Fruit fly (Drosophila melanogaster) whole organism, embryonic: ENCODE measurements around the gene nesd.

Experiments used
- Adf1 ChIP-seq: fragments of 200-800 bp; sonication (Bioruptor generic); IDR thresholded peaks from 2 replicates; pipeline ENCODE4 v1.3.6; 2022; ENCODE audit warnings: missing biosample characterization, missing genetic modification characterization
- BEAF-32 ChIP-seq: fragments of 200-800 bp; sonication (Bioruptor generic); optimal IDR thresholded peaks from 3 replicates; lab custom pipeline; 2017; ENCODE audit warnings: missing biosample characterization, missing genetic modification characterization, mild to moderate bottlenecking, moderate library complexity, missing genetic modification reagents
- Bteb2 ChIP-seq: fragments of 200-800 bp; sonication (Bioruptor generic); optimal IDR thresholded peaks from 2 replicates; lab custom pipeline; 2016; ENCODE audit warnings: missing biosample characterization, missing genetic modification characterization
- CG10147 ChIP-seq: fragments of 200-800 bp; sonication (Bioruptor generic); optimal IDR thresholded peaks from 2 replicates; lab custom pipeline; 2019; ENCODE audit warnings: missing biosample characterization, mild to moderate bottlenecking, missing genetic modification characterization, moderate library complexity
- CG10654 ChIP-seq: fragments of 200-800 bp; sonication (Bioruptor generic); optimal IDR thresholded peaks from 2 replicates; lab custom pipeline; 2016; ENCODE audit warnings: missing biosample characterization, missing genetic modification characterization
- CG12219 ChIP-seq: fragments of 200-800 bp; sonication (Bioruptor generic); optimal IDR thresholded peaks from 3 replicates; lab custom pipeline; 2018; ENCODE audit warnings: missing biosample characterization, mild to moderate bottlenecking, missing genetic modification characterization
- CG12769 ChIP-seq: fragments of 200-800 bp; sonication (Bioruptor generic); optimal IDR thresholded peaks from 2 replicates; lab custom pipeline; 2019; ENCODE audit warnings: missing biosample characterization, mild to moderate bottlenecking, missing genetic modification characterization, moderate library complexity
- CG14050 ChIP-seq: fragments of 200-800 bp; sonication (Bioruptor generic); IDR thresholded peaks from 3 replicates; pipeline ENCODE4 v1.3.6; 2022; ENCODE audit warnings: missing biosample characterization, missing genetic modification characterization
- CG18764 ChIP-seq: fragments of 200-800 bp; sonication (Bioruptor generic); optimal IDR thresholded peaks from 3 replicates; lab custom pipeline; 2016; ENCODE audit warnings: missing biosample characterization, missing genetic modification characterization
- CG3281 ChIP-seq: fragments of 200-800 bp; sonication (Bioruptor generic); optimal IDR thresholded peaks from 3 replicates; lab custom pipeline; 2017; ENCODE audit warnings: missing biosample characterization, mild to moderate bottlenecking, missing genetic modification characterization
- CG34422 ChIP-seq: fragments of 200-800 bp; sonication (Bioruptor generic); IDR thresholded peaks from 3 replicates; pipeline ENCODE4 v1.3.6; 2022; ENCODE audit warnings: missing biosample characterization, missing genetic modification characterization
- CG6175 ChIP-seq: fragments of 200-800 bp; sonication (Bioruptor generic); IDR thresholded peaks from 3 replicates; pipeline ENCODE4 v1.3.6; 2022; ENCODE audit warnings: missing biosample characterization, missing genetic modification characterization
- CG6854 ChIP-seq: fragments of 200-800 bp; sonication (Bioruptor generic); optimal IDR thresholded peaks from 3 replicates; lab custom pipeline; 2017; ENCODE audit warnings: missing biosample characterization, mild to moderate bottlenecking, missing genetic modification characterization
- CG7928 ChIP-seq: fragments of 200-800 bp; sonication (Bioruptor generic); optimal IDR thresholded peaks from 2 replicates; lab custom pipeline; 2017; ENCODE audit warnings: missing biosample characterization, mild to moderate bottlenecking, missing genetic modification characterization
- CG7963 ChIP-seq: fragments of 200-800 bp; sonication (Bioruptor generic); IDR thresholded peaks from 3 replicates; pipeline ENCODE4 v1.3.6; 2022; ENCODE audit warnings: missing biosample characterization, missing genetic modification characterization; ENCODE audit not compliant: partially characterized antibody
- CG9437 ChIP-seq: fragments of 200-800 bp; sonication (Bioruptor generic); optimal IDR thresholded peaks from 2 replicates; lab custom pipeline; 2018; ENCODE audit warnings: missing biosample characterization, mild to moderate bottlenecking, missing genetic modification characterization
- CG9609 ChIP-seq: fragments of 200-800 bp; sonication (Bioruptor generic); optimal IDR thresholded peaks from 3 replicates; lab custom pipeline; 2016; ENCODE audit warnings: missing biosample characterization, missing genetic modification characterization
- CrebB ChIP-seq: fragments of 200-800 bp; sonication (Bioruptor generic); optimal IDR thresholded peaks from 3 replicates; lab custom pipeline; 2018; ENCODE audit warnings: missing biosample characterization, mild to moderate bottlenecking, missing genetic modification characterization
- E2f2 ChIP-seq: fragments of 200-800 bp; sonication (Bioruptor generic); IDR thresholded peaks from 2 replicates; pipeline ENCODE4 v1.3.6; 2022; ENCODE audit warnings: missing biosample characterization, missing genetic modification characterization
- Fer3 ChIP-seq: fragments of 200-800 bp; sonication (Bioruptor generic); optimal IDR thresholded peaks from 2 replicates; lab custom pipeline; 2018; ENCODE audit warnings: missing biosample characterization, mild to moderate bottlenecking, missing genetic modification characterization, moderate library complexity
- GATAe ChIP-seq: fragments of 200-800 bp; sonication (Bioruptor generic); conservative IDR thresholded peaks from 2 replicates; pipeline ENCODE4 v1.3.6; 2022; ENCODE audit warnings: missing biosample characterization, missing genetic modification characterization
- H15 ChIP-seq: fragments of 200-800 bp; sonication (Bioruptor generic); IDR thresholded peaks from 3 replicates; pipeline ENCODE4 v1.3.6; 2022; ENCODE audit warnings: missing biosample characterization, missing genetic modification characterization
- Hand ChIP-seq: fragments of 200-800 bp; sonication (Bioruptor generic); optimal IDR thresholded peaks from 2 replicates; lab custom pipeline; 2017; ENCODE audit warnings: mild to moderate bottlenecking, missing biosample characterization, missing genetic modification reagents, missing genetic modification characterization
- Hr3 ChIP-seq: fragments of 200-800 bp; sonication (Bioruptor generic); optimal IDR thresholded peaks from 3 replicates; lab custom pipeline; 2016; ENCODE audit warnings: missing biosample characterization, missing genetic modification characterization
- MESR4 ChIP-seq: fragments of 200-800 bp; sonication (Bioruptor generic); optimal IDR thresholded peaks from 2 replicates; lab custom pipeline; 2018; ENCODE audit warnings: missing biosample characterization, mild to moderate bottlenecking, missing genetic modification characterization, moderate library complexity
- Med ChIP-seq: fragments of 200-800 bp; sonication (Bioruptor generic); peaks from one replicate; lab custom pipeline; 2016; ENCODE audit warnings: missing biosample characterization, missing genetic modification characterization, mild to moderate bottlenecking, inconsistent platforms, moderate library complexity
- Mes4 ChIP-seq: fragments of 200-800 bp; sonication (Bioruptor generic); optimal IDR thresholded peaks from 2 replicates; lab custom pipeline; 2016; ENCODE audit warnings: missing biosample characterization, missing genetic modification characterization
- NFAT ChIP-seq: fragments of 200-800 bp; sonication (Bioruptor generic); IDR thresholded peaks from 2 replicates; pipeline ENCODE4 v1.3.6; 2022; ENCODE audit warnings: missing biosample characterization, missing genetic modification characterization
- Opbp ChIP-seq: fragments of 200-800 bp; sonication (Bioruptor generic); IDR thresholded peaks from 3 replicates; pipeline ENCODE4 v1.3.6; 2022; ENCODE audit warnings: missing biosample characterization, missing genetic modification characterization; ENCODE audit not compliant: partially characterized antibody
- Scr ChIP-seq: fragments of 200-800 bp; sonication (Bioruptor generic); IDR thresholded peaks from 2 replicates; pipeline ENCODE4 v1.3.6; 2022; ENCODE audit warnings: missing biosample characterization, missing genetic modification characterization; ENCODE audit not compliant: partially characterized antibody
- Side ChIP-seq: fragments of 200-800 bp; sonication (Bioruptor generic); optimal IDR thresholded peaks from 2 replicates; lab custom pipeline; 2016; ENCODE audit warnings: missing biosample characterization, missing genetic modification characterization
- Ssrp ChIP-seq: fragments of 200-800 bp; sonication (Bioruptor generic); optimal IDR thresholded peaks from 2 replicates; lab custom pipeline; 2018; ENCODE audit warnings: missing biosample characterization, mild to moderate bottlenecking, missing genetic modification characterization, moderate library complexity
- ato ChIP-seq: fragments of 200-800 bp; sonication (Bioruptor generic); IDR thresholded peaks from 2 replicates; pipeline ENCODE4 v1.3.6; 2022; ENCODE audit warnings: missing biosample characterization, missing genetic modification characterization; ENCODE audit not compliant: partially characterized antibody
- caup ChIP-seq: fragments of 200-800 bp; sonication (Bioruptor generic); optimal IDR thresholded peaks from 3 replicates; lab custom pipeline; 2017; ENCODE audit warnings: missing biosample characterization, mild to moderate bottlenecking, missing genetic modification characterization, moderate library complexity; ENCODE audit not compliant: severe bottlenecking
- chm ChIP-seq: fragments of 200-800 bp; sonication (Bioruptor generic); IDR thresholded peaks from 2 replicates; pipeline ENCODE4 v1.3.6; 2022; ENCODE audit warnings: missing biosample characterization, missing genetic modification characterization
- crol ChIP-seq: fragments of 200-800 bp; sonication (Bioruptor generic); IDR thresholded peaks from 2 replicates; pipeline ENCODE4 v1.3.6; 2022; ENCODE audit warnings: missing biosample characterization, missing genetic modification characterization
- esg ChIP-seq: fragments of 200-800 bp; sonication (Bioruptor generic); conservative IDR thresholded peaks from 2 replicates; pipeline ENCODE4 v1.3.6; 2022; ENCODE audit warnings: missing biosample characterization, missing genetic modification characterization
- gce ChIP-seq: fragments of 200-800 bp; sonication (Bioruptor generic); IDR thresholded peaks from 3 replicates; pipeline ENCODE4 v1.3.6; 2022; ENCODE audit warnings: missing biosample characterization, missing genetic modification characterization
- grn ChIP-seq: fragments of 200-800 bp; sonication (Bioruptor generic); optimal IDR thresholded peaks from 3 replicates; lab custom pipeline; 2017; ENCODE audit warnings: missing biosample characterization, missing genetic modification characterization
- ham ChIP-seq: fragments of 200-800 bp; sonication (Bioruptor generic); IDR thresholded peaks from 2 replicates; pipeline ENCODE4 v1.3.6; 2022; ENCODE audit warnings: missing biosample characterization, missing genetic modification characterization
- kah ChIP-seq: fragments of 200-800 bp; sonication (Bioruptor generic); optimal IDR thresholded peaks from 2 replicates; lab custom pipeline; 2018; ENCODE audit warnings: missing biosample characterization, mild to moderate bottlenecking, missing genetic modification characterization
- maf-S ChIP-seq: fragments of 200-800 bp; sonication (Bioruptor generic); optimal IDR thresholded peaks from 2 replicates; lab custom pipeline; 2016; ENCODE audit warnings: missing biosample characterization, missing genetic modification characterization
- mirr ChIP-seq: fragments of 200-800 bp; sonication (Bioruptor generic); optimal IDR thresholded peaks from 3 replicates; lab custom pipeline; 2018; ENCODE audit warnings: missing biosample characterization, mild to moderate bottlenecking, missing genetic modification characterization
- oc ChIP-seq: fragments of 200-800 bp; sonication (Bioruptor generic); optimal IDR thresholded peaks from 2 replicates; lab custom pipeline; 2018; ENCODE audit warnings: missing biosample characterization, mild to moderate bottlenecking, missing genetic modification characterization, moderate library complexity
- slou ChIP-seq: fragments of 200-800 bp; sonication (Bioruptor generic); optimal IDR thresholded peaks from 3 replicates; lab custom pipeline; 2016; ENCODE audit warnings: missing biosample characterization, missing genetic modification characterization
- tx ChIP-seq: fragments of 200-800 bp; sonication (Bioruptor generic); optimal IDR thresholded peaks from 2 replicates; lab custom pipeline; 2016; ENCODE audit warnings: missing biosample characterization, missing genetic modification characterization
- unpg ChIP-seq: fragments of 200-800 bp; sonication (Bioruptor generic); optimal IDR thresholded peaks from 3 replicates; lab custom pipeline; 2018; ENCODE audit warnings: missing biosample characterization, mild to moderate bottlenecking, missing genetic modification characterization, moderate library complexity
- wdn ChIP-seq: fragments of 200-800 bp; sonication (Bioruptor generic); IDR thresholded peaks from 2 replicates; pipeline ENCODE4 v1.3.6; 2022; ENCODE audit warnings: missing biosample characterization, missing genetic modification characterization

Gene nesd

DNA sequence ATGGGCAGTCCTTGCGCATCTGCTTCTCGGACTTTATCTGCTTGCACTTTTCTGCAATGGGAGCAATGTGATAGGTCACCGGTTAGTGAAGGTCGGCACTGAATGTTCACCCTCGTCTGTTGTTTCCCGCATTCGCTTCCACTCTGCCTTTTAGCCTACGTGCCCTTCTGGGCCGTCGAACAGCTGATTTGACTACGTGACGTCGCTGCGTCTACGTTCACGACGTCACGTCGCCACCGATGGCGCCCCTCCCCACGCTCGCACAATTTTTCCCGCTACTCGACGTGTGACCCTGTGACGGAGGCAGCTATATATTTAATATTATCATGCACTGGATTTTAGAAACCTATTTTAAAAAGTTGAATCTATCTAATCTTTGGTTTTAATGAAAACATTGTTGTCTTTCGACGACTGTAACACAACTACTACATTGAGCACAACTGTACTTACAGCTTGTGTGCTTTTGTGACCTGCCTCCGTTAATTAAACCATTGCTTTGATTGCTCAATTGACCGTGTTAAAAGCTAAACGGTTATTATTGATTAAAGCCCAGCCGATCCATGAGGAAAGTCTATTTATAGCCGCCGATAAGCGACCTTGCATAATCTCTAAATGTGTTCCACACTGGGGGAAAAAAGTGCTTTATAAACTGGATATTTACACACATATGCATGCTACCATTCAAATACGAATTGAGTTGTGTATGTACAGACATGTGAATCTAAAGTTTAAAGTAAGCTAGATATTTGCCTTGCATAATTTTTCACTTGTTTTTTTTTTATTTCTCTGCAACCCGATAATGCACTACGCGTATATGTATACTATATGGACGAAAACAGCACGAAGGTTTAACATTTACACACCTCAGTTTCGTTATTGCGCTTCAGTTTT is 10.6 kb upstream of the nesd start (continued):
- no peak for TF ChIP-seq CG7963
- no peak for TF ChIP-seq CrebB
- TF ChIP-seq CG6175: peak; percentile 40; the same call in 1 of the 3 replicates
- TF ChIP-seq mirr (GFP tag; lab: Kevin White, UChicago): peak; percentile 48
- no peak for TF ChIP-seq NFAT (GFP tag; lab: Robert Waterston, UW)
- TF ChIP-seq CG14050 (GFP tag; lab: Robert Waterston, UW): no peak
- TF ChIP-seq Mes4 (GFP tag; lab: Kevin White, UChicago): no peak
- peak; percentile 91 for TF ChIP-seq CG9437 (GFP tag; lab: Kevin White, UChicago)
- TF ChIP-seq CG12219 (GFP tag; lab: Kevin White, UChicago): no peak
- TF ChIP-seq grn (GFP tag; lab: Kevin White, UChicago): no peak
- TF ChIP-seq BEAF-32 (GFP tag; lab: Kevin White, UChicago): no peak
- peak; percentile 28 for TF ChIP-seq Fer3 (tag; lab: Kevin White, UChicago)
- no peak for TF ChIP-seq H15 (GFP tag; lab: Robert Waterston, UW)
- no peak for TF ChIP-seq maf-S
- TF ChIP-seq Bteb2 (GFP tag; lab: Kevin White, UChicago): no peak
- TF ChIP-seq CG3281 (GFP tag; lab: Kevin White, UChicago): peak; percentile 36
- TF ChIP-seq ham: no peak
- no peak for TF ChIP-seq MESR4 (GFP tag; lab: Kevin White, UChicago)
- no peak for TF ChIP-seq CG10654
- TF ChIP-seq esg (GFP tag; lab: Robert Waterston, UW): no peak
- TF ChIP-seq chm (GFP tag; lab: Robert Waterston, UW): no peak
- TF ChIP-seq CG18764 (GFP tag; lab: Kevin White, UChicago): no peak
- TF ChIP-seq Opbp (GFP tag; lab: Robert Waterston, UW): no peak
- peak; percentile 21 for TF ChIP-seq unpg (GFP tag; lab: Kevin White, UChicago)
- TF ChIP-seq CG9609: no peak
- no peak for TF ChIP-seq gce (GFP tag; lab: Robert Waterston, UW)
- peak; percentile 27; the same call in 1 of the 2 replicates for TF ChIP-seq Adf1 (GFP tag; lab: Robert Waterston, UW)
- TF ChIP-seq Med (GFP tag; lab: Kevin White, UChicago): peak; percentile 81
- no peak for TF ChIP-seq slou (GFP tag; lab: Kevin White, UChicago)
- TF ChIP-seq Hand (GFP tag; lab: Kevin White, UChicago): no peak
- no peak for TF ChIP-seq Hr3
- TF ChIP-seq E2f2: no peak
- TF ChIP-seq crol (GFP tag; lab: Robert Waterston, UW): peak; percentile 58
- TF ChIP-seq CG6854 (GFP tag; lab: Kevin White, UChicago): peak; percentile 9
- no peak for TF ChIP-seq Side (GFP tag; lab: Kevin White, UChicago)
- peak; percentile 30 for TF ChIP-seq CG10147 (GFP tag; lab: Kevin White, UChicago)
- no peak for TF ChIP-seq CG34422 (GFP tag; lab: Robert Waterston, UW)
- peak; percentile 1 for TF ChIP-seq CG7928
- TF ChIP-seq caup: no peak
- TF ChIP-seq wdn (GFP tag; lab: Robert Waterston, UW): no peak
- TF ChIP-seq oc (tag; lab: Kevin White, UChicago): no peak
- no peak for TF ChIP-seq Scr (GFP tag; lab: Robert Waterston, UW)
- TF ChIP-seq Ssrp (tag; lab: Kevin White, UChicago): peak; percentile 24
- TF ChIP-seq kah (GFP tag; lab: Kevin White, UChicago): no peak
- no peak for TF ChIP-seq tx (GFP tag; lab: Kevin White, UChicago)
- peak; percentile 33; the same call in 1 of the 2 replicates for TF ChIP-seq ato (GFP tag; lab: Robert Waterston, UW)
- no peak for TF ChIP-seq GATAe (GFP tag; lab: Robert Waterston, UW)
- no peak for TF ChIP-seq CG12769 (tag; lab: Kevin White, UChicago)
